Worm (Caenorhabditis elegans) whole organism, early embryonic: ENCODE results near the gene Y62H9A.9.

ENCODE experiments used
- B0310.2 ChIP-seq: sonication (generic microtip); optimal IDR thresholded peaks from 2 replicates; lab custom pipeline; 2016; ENCODE audit warnings: mild to moderate bottlenecking, missing genetic modification characterization, missing compliant biosample characterization
- F13C5.2 ChIP-seq: sonication (generic microtip); optimal IDR thresholded peaks from 2 replicates; lab custom pipeline; 2017; ENCODE audit warnings: mild to moderate bottlenecking, missing genetic modification characterization, inconsistent platforms, missing compliant biosample characterization
- aly-1 ChIP-seq: sonication (generic microtip); optimal IDR thresholded peaks from 2 replicates; lab custom pipeline; 2016; ENCODE audit warnings: missing genetic modification characterization, missing compliant biosample characterization
- ama-1 ChIP-seq: fragments of 150-350 bp; optimal IDR thresholded peaks from 2 replicates; lab custom pipeline; 2014
- ceh-13 ChIP-seq: fragments of 200-800 bp; sonication (Bioruptor generic); optimal IDR thresholded peaks from 2 replicates; lab custom pipeline; 2018; ENCODE audit warnings: mild to moderate bottlenecking, missing genetic modification characterization, missing compliant biosample characterization
- ceh-36 ChIP-seq: sonication (generic microtip); optimal IDR thresholded peaks from 2 replicates; lab custom pipeline; 2016; ENCODE audit warnings: missing genetic modification characterization, inconsistent platforms, missing compliant biosample characterization
- ets-7 ChIP-seq: sonication (generic microtip); optimal IDR thresholded peaks from 2 replicates; lab custom pipeline; 2016; ENCODE audit warnings: missing genotype, missing genetic modification characterization, missing compliant biosample characterization
- flt-1 ChIP-seq: fragments of 200-800 bp; sonication (Bioruptor generic); IDR thresholded peaks from 2 replicates; pipeline ENCODE4 v1.3.6; 2022; ENCODE audit warnings: missing genetic modification characterization, missing compliant biosample characterization
- hmbx-1 ChIP-seq: sonication (generic microtip); optimal IDR thresholded peaks from 2 replicates; lab custom pipeline; 2016; ENCODE audit warnings: mild to moderate bottlenecking, missing genetic modification characterization, missing compliant biosample characterization
- hmg-4 ChIP-seq: fragments of 200-800 bp; sonication (Bioruptor generic); optimal IDR thresholded peaks from 2 replicates; lab custom pipeline; 2018; ENCODE audit warnings: mild to moderate bottlenecking, missing genetic modification characterization, missing compliant biosample characterization
- hnd-1 ChIP-seq: sonication (generic microtip); optimal IDR thresholded peaks from 2 replicates; lab custom pipeline; 2016; ENCODE audit warnings: missing genetic modification characterization, missing compliant biosample characterization
- pes-1 ChIP-seq: fragments of 200-800 bp; sonication (Bioruptor generic); IDR thresholded peaks from 2 replicates; pipeline ENCODE4 v1.3.6; 2022; ENCODE audit warnings: missing genetic modification reagents, missing genetic modification characterization, missing compliant biosample characterization
- scrt-1 ChIP-seq: fragments of 200-800 bp; sonication (Bioruptor generic); IDR thresholded peaks from 2 replicates; pipeline ENCODE4 v1.3.6; 2022; ENCODE audit warnings: missing genetic modification characterization, missing compliant biosample characterization
- sea-1 ChIP-seq: fragments of 200-800 bp; sonication (Bioruptor generic); conservative IDR thresholded peaks from 2 replicates; pipeline ENCODE4 v1.3.6; 2022; ENCODE audit warnings: missing genetic modification characterization, missing compliant biosample characterization
- tbx-11 ChIP-seq: fragments of 200-800 bp; sonication (Bioruptor generic); IDR thresholded peaks from 2 replicates; pipeline ENCODE4 v1.3.6; 2022; ENCODE audit warnings: missing genetic modification characterization, missing compliant biosample characterization
- tbx-37 ChIP-seq: fragments of 200-800 bp; sonication (Bioruptor generic); conservative IDR thresholded peaks from 2 replicates; pipeline ENCODE4 v1.3.6; 2022; ENCODE audit warnings: missing genetic modification reagents, missing genetic modification characterization, missing compliant biosample characterization
- tra-4 ChIP-seq: sonication (generic microtip); optimal IDR thresholded peaks from 2 replicates; lab custom pipeline; 2017; ENCODE audit warnings: missing genetic modification characterization, missing compliant biosample characterization

Y62H9A.9 gene

ce11 chrX:11896708-11897107 is 1.2 kb downstream of the Y62H9A.9 start:
- TF ChIP-seq ets-7 (no peak), tbx-11 (GFP tag; lab: Robert Waterston, UW) (no peak), hmbx-1 (tag; lab: Kevin White, UChicago) (no peak), tra-4 (tag; lab: Kevin White, UChicago) (no peak)

- TF ChIP-seq hmg-4 (no peak), scrt-1 (no peak), ets-7 (no peak), ceh-13 (GFP tag; lab: Kevin White, UChicago) (no peak), B0310.2 (no peak), F13C5.2 (no peak), flt-1 (GFP tag; lab: Robert Waterston, UW) (no peak)
Observed at ce11 chrX:11892328-11892727, 5.6 kb downstream of the Y62H9A.9 start, which contains the start of gene Y62H9A.8. Gene Y62H9A.8 (minus strand): TSS chrX:11892428.

- TF ChIP-seq ets-7 (no peak), tbx-11 (GFP tag; lab: Robert Waterston, UW) (no peak), flt-1 (GFP tag; lab: Robert Waterston, UW) (no peak)
Observed at ce11 chrX:11885577-11885976, 12.4 kb downstream of the Y62H9A.9 start, which contains the start of gene Y62H9A.7. Gene Y62H9A.7 (minus strand): TSS chrX:11885677.

ce11 chrX:11882800-11883199 is 15.1 kb downstream of the Y62H9A.9 start, which contains the start of the genes Y62H9A.5 and ule-5:
Gene Y62H9A.5 (minus strand): TSS chrX:11882900.
Gene ule-5 (plus strand): TSS chrX:11883127.
- TF ChIP-seq hmg-4 (no peak), ets-7 (no peak), sea-1 (GFP tag; lab: Robert Waterston, UW) (no peak), flt-1 (GFP tag; lab: Robert Waterston, UW) (no peak), pes-1 (no peak), aly-1 (tag; lab: Kevin White, UChicago) (no peak), tbx-11 (GFP tag; lab: Robert Waterston, UW) (no peak), ceh-13 (GFP tag; lab: Kevin White, UChicago) (no peak), B0310.2 (no peak), scrt-1 (no peak), tbx-37 (GFP tag; lab: Robert Waterston, UW) (no peak), tra-4 (tag; lab: Kevin White, UChicago) (no peak), F13C5.2 (no peak), hnd-1 (tag; lab: Kevin White, UChicago) (no peak), ceh-36 (tag; lab: Kevin White, UChicago) (no peak), hmbx-1 (tag; lab: Kevin White, UChicago) (no peak), ama-1 (lab: Kevin White, UChicago) (no peak)

- TF ChIP-seq hmg-4 (no peak), B0310.2 (no peak), flt-1 (GFP tag; lab: Robert Waterston, UW) (no peak), scrt-1 (no peak), ets-7 (no peak), tra-4 (tag; lab: Kevin White, UChicago) (no peak), tbx-11 (GFP tag; lab: Robert Waterston, UW) (no peak), tbx-37 (GFP tag; lab: Robert Waterston, UW) (no peak), ceh-13 (GFP tag; lab: Kevin White, UChicago) (no peak), pes-1 (no peak), aly-1 (tag; lab: Kevin White, UChicago) (no peak)
Observed at ce11 chrX:11879871-11880270, 18.1 kb downstream of the Y62H9A.9 start, which contains the start of the genes Y62H9A.3 and Y62H9A.4. Gene Y62H9A.3 (minus strand): TSS chrX:11879971. Gene Y62H9A.4 (plus strand): TSS chrX:11880126.

- TF ChIP-seq sea-1 (GFP tag; lab: Robert Waterston, UW): no peak
- TF ChIP-seq tbx-37 (GFP tag; lab: Robert Waterston, UW): no peak
- TF ChIP-seq hnd-1 (tag; lab: Kevin White, UChicago): no peak
- no peak for TF ChIP-seq tra-4 (tag; lab: Kevin White, UChicago)
- TF ChIP-seq scrt-1: no peak
- TF ChIP-seq ama-1 (lab: Kevin White, UChicago): no peak
Observed at ce11 chrX:11878109-11878508, 19.8 kb downstream of the Y62H9A.9 start, which contains the start of gene Y62H9A.2. Gene Y62H9A.2 (minus strand): TSS chrX:11878209.

DNA sequence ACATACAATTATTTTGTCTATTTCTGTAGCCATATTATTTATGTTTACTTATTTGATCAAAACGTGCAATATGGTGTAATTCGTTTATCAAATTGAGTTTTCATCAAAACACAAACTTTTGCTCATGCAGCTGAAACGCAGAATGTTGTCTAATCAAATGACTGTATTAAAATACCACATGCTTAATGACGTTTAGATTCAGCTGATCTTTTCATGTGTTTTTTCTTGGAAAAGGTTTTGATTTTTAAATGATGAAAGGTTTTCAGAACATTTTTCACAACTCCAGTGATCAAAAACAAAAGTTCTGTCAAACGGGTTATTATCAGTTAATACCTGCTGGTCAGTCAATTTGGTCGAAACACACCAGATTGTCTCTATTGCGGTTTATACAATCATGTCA is 22.7 kb downstream of the Y62H9A.9 start, which contains the start of gene Y62H9A.1:
Gene Y62H9A.1, plus strand, starts transcription at position 282 of the 400 bp plus-strand sequence.
- no peak for TF ChIP-seq ceh-36 (tag; lab: Kevin White, UChicago)
- no peak for TF ChIP-seq tbx-11 (GFP tag; lab: Robert Waterston, UW)
- no peak for TF ChIP-seq sea-1 (GFP tag; lab: Robert Waterston, UW)
- no peak for TF ChIP-seq tra-4 (tag; lab: Kevin White, UChicago)
- TF ChIP-seq ets-7: no peak
- TF ChIP-seq pes-1: no peak
- TF ChIP-seq F13C5.2: no peak
- TF ChIP-seq tbx-37 (GFP tag; lab: Robert Waterston, UW): no peak
- TF ChIP-seq flt-1 (GFP tag; lab: Robert Waterston, UW): no peak

ce11 chrX:11872210-11872609 is 25.7 kb downstream of the Y62H9A.9 start:
- TF ChIP-seq scrt-1 (0 out of 2 replicates have a peak, but pooled peaks have one; percentile 16), ets-7 (no peak)

ce11 chrX:11870393-11870792 is 27.5 kb downstream of the Y62H9A.9 start:
- TF ChIP-seq flt-1 (GFP tag; lab: Robert Waterston, UW) (no peak), ets-7 (peak; percentile 60)
